Worm (Caenorhabditis elegans) whole organism, young adult: ENCODE data around the gene acl-12.

ENCODE experiments used
- B0035.1 ChIP-seq: sonication (generic microtip); optimal IDR thresholded peaks from 2 replicates; lab custom pipeline; 2016; ENCODE audit warnings: missing genetic modification characterization, mild to moderate bottlenecking, missing compliant biosample characterization, missing genotype, missing genetic modification reagents
- F37B4.10 ChIP-seq: fragments of 200-800 bp; sonication (Bioruptor generic); IDR thresholded peaks from 2 replicates; pipeline ENCODE4 v1.3.6; 2022; ENCODE audit warnings: missing genetic modification characterization, missing compliant biosample characterization
- F39B2.1 ChIP-seq: fragments of 200-800 bp; sonication (Bioruptor generic); IDR thresholded peaks from 2 replicates; pipeline ENCODE4 v1.3.6; 2022; ENCODE audit warnings: missing genetic modification reagents, missing genetic modification characterization, missing compliant biosample characterization
- F49E8.2 ChIP-seq: sonication (generic microtip); optimal IDR thresholded peaks from 3 replicates; lab custom pipeline; 2017; ENCODE audit warnings: missing genetic modification characterization, mild to moderate bottlenecking, missing compliant biosample characterization, antibody characterized with exemption, moderate library complexity; ENCODE audit not compliant: insufficient read depth
- Y56A3A.18 ChIP-seq: fragments of 200-800 bp; sonication (Bioruptor generic); IDR thresholded peaks from 2 replicates; pipeline ENCODE4 v1.3.6; 2022; ENCODE audit warnings: missing genetic modification reagents, missing genetic modification characterization, missing compliant biosample characterization
- Y79H2A.3 ChIP-seq: fragments of 200-800 bp; sonication (Bioruptor generic); conservative IDR thresholded peaks from 2 replicates; pipeline ENCODE4 v1.3.6; 2022; ENCODE audit warnings: missing genetic modification reagents, missing genetic modification characterization, missing compliant biosample characterization
- ZK185.1 ChIP-seq: sonication (generic microtip); optimal IDR thresholded peaks from 2 replicates; lab custom pipeline; 2016; ENCODE audit warnings: mild to moderate bottlenecking, missing genetic modification characterization, missing compliant biosample characterization; ENCODE audit not compliant: poor library complexity, severe bottlenecking
- akir-1 ChIP-seq: fragments of 200-800 bp; sonication (Bioruptor generic); optimal IDR thresholded peaks from 2 replicates; lab custom pipeline; 2018; ENCODE audit warnings: mild to moderate bottlenecking, missing genetic modification characterization, moderate library complexity, missing compliant biosample characterization
- bed-2 ChIP-seq: fragments of 200-800 bp; sonication (Bioruptor generic); IDR thresholded peaks from 2 replicates; pipeline ENCODE4 v1.3.6; 2022; ENCODE audit warnings: missing genetic modification reagents, missing genetic modification characterization, missing compliant biosample characterization
- ccch-3 ChIP-seq: fragments of 200-800 bp; sonication (Bioruptor generic); optimal IDR thresholded peaks from 2 replicates; lab custom pipeline; 2018; ENCODE audit warnings: mild to moderate bottlenecking, missing genetic modification characterization, missing compliant biosample characterization
- ceh-27 ChIP-seq: fragments of 200-800 bp; sonication (Bioruptor generic); optimal IDR thresholded peaks from 2 replicates; lab custom pipeline; 2018; ENCODE audit warnings: mild to moderate bottlenecking, missing genetic modification characterization, moderate library complexity, missing compliant biosample characterization
- dpff-1 ChIP-seq: sonication (generic microtip); optimal IDR thresholded peaks from 2 replicates; lab custom pipeline; 2017; ENCODE audit warnings: mild to moderate bottlenecking, missing genetic modification characterization, missing compliant biosample characterization
- lag-1 ChIP-seq: fragments of 200-800 bp; sonication (Bioruptor generic); IDR thresholded peaks from 2 replicates; pipeline ENCODE4 v1.3.6; 2022; ENCODE audit warnings: missing genetic modification reagents, missing genetic modification characterization, missing compliant biosample characterization
- lin-35 ChIP-seq, 3 experiments: fragments of 150-350 bp in 2 of 3; sonication (generic microtip) in 1 of 3; optimal IDR thresholded peaks; 2 replicates each; lab custom pipeline; 2014 to 2018; ENCODE audit warnings: missing biosample characterization in 3 of 3, missing genetic modification characterization in 3 of 3, missing genetic modification reagents in 3 of 3
- lsl-1 ChIP-seq: fragments of 200-800 bp; sonication (Bioruptor generic); optimal IDR thresholded peaks from 2 replicates; lab custom pipeline; 2018; ENCODE audit warnings: mild to moderate bottlenecking, missing genetic modification characterization, moderate library complexity, missing compliant biosample characterization
- madf-10 ChIP-seq: sonication (generic microtip); optimal IDR thresholded peaks from 2 replicates; lab custom pipeline; 2016; ENCODE audit warnings: mild to moderate bottlenecking, missing genetic modification characterization, missing compliant biosample characterization
- mel-28 ChIP-seq: sonication (generic microtip); optimal IDR thresholded peaks from 2 replicates; lab custom pipeline; 2016; ENCODE audit warnings: borderline replicate concordance, mild to moderate bottlenecking, missing genetic modification characterization, missing compliant biosample characterization
- mxl-1 ChIP-seq: sonication (generic microtip); optimal IDR thresholded peaks from 2 replicates; lab custom pipeline; 2016; ENCODE audit warnings: missing genetic modification characterization, missing compliant biosample characterization
- nfya-2 ChIP-seq: fragments of 200-800 bp; sonication (Bioruptor generic); IDR thresholded peaks from 2 replicates; pipeline ENCODE4 v1.3.6; 2022; ENCODE audit warnings: missing genetic modification reagents, missing genetic modification characterization, missing compliant biosample characterization
- nfyb-1 ChIP-seq: fragments of 200-800 bp; sonication (Bioruptor generic); IDR thresholded peaks from 2 replicates; pipeline ENCODE4 v1.3.6; 2022; ENCODE audit warnings: missing genetic modification reagents, missing genetic modification characterization, missing compliant biosample characterization
- nhr-179 ChIP-seq: sonication (generic microtip); optimal IDR thresholded peaks from 2 replicates; lab custom pipeline; 2016; ENCODE audit warnings: mild to moderate bottlenecking, missing genetic modification characterization, missing compliant biosample characterization
- nhr-80 ChIP-seq: sonication (generic microtip); optimal IDR thresholded peaks from 2 replicates; lab custom pipeline; 2016; ENCODE audit warnings: missing genetic modification characterization, missing compliant biosample characterization
- pha-4 ChIP-seq: fragments of 150-350 bp; sonication (generic microtip); optimal IDR thresholded peaks from 2 replicates; lab custom pipeline; 2014; ENCODE audit warnings: missing biosample characterization, missing genetic modification reagents, missing genetic modification characterization
- snpc-1.1 ChIP-seq: sonication (generic microtip); optimal IDR thresholded peaks from 2 replicates; lab custom pipeline; 2017; ENCODE audit warnings: missing genetic modification characterization, mild to moderate bottlenecking, missing compliant biosample characterization, antibody characterized with exemption, moderate library complexity, missing genotype, missing genetic modification reagents; ENCODE audit not compliant: insufficient read depth
- snpc-4 ChIP-seq, 5 experiments: fragments of 150-350 bp in 1 of 5; sonication (generic microtip) in 4 of 5; optimal IDR thresholded peaks; 2 replicates each; lab custom pipeline; 2014 to 2018; ENCODE audit warnings: missing genetic modification characterization in 5 of 5, missing biosample characterization in 3 of 5, antibody characterized with exemption in 2 of 5, mild to moderate bottlenecking in 2 of 5, missing compliant biosample characterization in 2 of 5, missing genotype in 2 of 5, moderate library complexity in 2 of 5, missing genetic modification reagents in 1 of 5
- sptf-2 ChIP-seq: fragments of 200-800 bp; sonication (Bioruptor generic); optimal IDR thresholded peaks from 2 replicates; lab custom pipeline; 2018; ENCODE audit warnings: mild to moderate bottlenecking, missing genetic modification characterization, missing compliant biosample characterization
- tlf-1 ChIP-seq: fragments of 200-800 bp; sonication (Bioruptor generic); optimal IDR thresholded peaks from 2 replicates; lab custom pipeline; 2018; ENCODE audit warnings: mild to moderate bottlenecking, missing genetic modification characterization, missing compliant biosample characterization
- zim-3 ChIP-seq: sonication (generic microtip); optimal IDR thresholded peaks from 2 replicates; lab custom pipeline; 2017; ENCODE audit warnings: mild to moderate bottlenecking, missing genetic modification characterization, moderate library complexity, missing compliant biosample characterization
- ztf-22 ChIP-seq: fragments of 200-800 bp; sonication (Bioruptor generic); optimal IDR thresholded peaks from 2 replicates; lab custom pipeline; 2018; ENCODE audit warnings: mild to moderate bottlenecking, missing genetic modification characterization, moderate library complexity, missing compliant biosample characterization
- ztf-28 ChIP-seq: fragments of 200-800 bp; sonication (Bioruptor generic); IDR thresholded peaks from 2 replicates; pipeline ENCODE4 v1.3.6; 2022; ENCODE audit warnings: missing genetic modification reagents, missing genetic modification characterization, missing compliant biosample characterization

The acl-12 gene

DNA sequence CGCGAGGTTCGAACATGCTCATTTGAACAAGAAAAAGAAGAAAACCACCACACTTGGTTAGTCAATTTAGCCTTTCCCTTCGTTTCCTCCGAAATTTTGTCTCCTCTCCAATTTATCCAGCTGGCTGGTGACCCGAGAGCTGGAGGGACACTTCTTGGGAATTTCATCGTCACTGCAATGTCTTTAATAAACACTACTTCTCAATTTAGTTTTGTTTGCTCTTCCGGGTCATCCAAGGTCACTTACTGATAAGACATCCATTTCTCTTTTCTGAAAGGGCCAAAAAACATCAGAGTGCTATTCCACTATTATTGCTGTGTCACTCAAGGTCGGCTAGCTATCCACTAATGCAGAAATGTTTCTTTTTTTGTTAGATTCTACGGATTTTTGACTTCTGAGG is 37.0 kb downstream of the acl-12 start, which contains the start of gene C10A4.3:
C10A4.3 (plus strand) TSS at position 301 of the 400 bp plus-strand sequence.
- TF ChIP-seq ztf-22 (GFP tag; lab: Kevin White, UChicago) (no peak), F39B2.1 (GFP tag; lab: Robert Waterston, UW) (no peak), nfyb-1 (GFP tag; lab: Robert Waterston, UW) (no peak), madf-10 (tag; lab: Kevin White, UChicago) (no peak), F49E8.2 (tag; lab: Kevin White, UChicago) (no peak), zim-3 (tag; lab: Kevin White, UChicago) (no peak)

DNA sequence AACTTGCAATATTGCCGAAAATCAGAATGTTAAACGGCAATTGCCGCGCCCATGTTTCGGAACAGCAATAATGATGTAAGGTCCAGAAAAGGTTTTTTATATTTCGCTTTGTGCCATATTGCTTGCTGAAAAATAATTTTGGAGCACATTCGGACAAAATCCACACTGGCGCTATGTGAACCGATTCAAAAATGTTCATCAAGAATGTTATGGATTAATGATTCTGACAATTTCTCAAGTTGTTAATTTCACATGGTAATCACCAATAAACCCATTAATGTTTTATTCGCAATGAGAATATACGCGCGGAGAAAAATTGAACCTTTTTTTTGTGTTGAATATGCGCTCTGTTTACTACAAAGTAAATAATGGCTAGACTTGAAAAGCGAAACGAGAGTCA is 37.8 kb downstream of the acl-12 start:
- TF ChIP-seq zim-3 (tag; lab: Kevin White, UChicago) (no peak), snpc-1.1 (tag; lab: Kevin White, UChicago) (no peak), bed-2 (GFP tag; lab: Robert Waterston, UW) (no peak), pha-4 (tag; lab: Kevin White, UChicago) (no peak), Y79H2A.3 (no peak), akir-1 (GFP tag; lab: Kevin White, UChicago) (no peak)

DNA sequence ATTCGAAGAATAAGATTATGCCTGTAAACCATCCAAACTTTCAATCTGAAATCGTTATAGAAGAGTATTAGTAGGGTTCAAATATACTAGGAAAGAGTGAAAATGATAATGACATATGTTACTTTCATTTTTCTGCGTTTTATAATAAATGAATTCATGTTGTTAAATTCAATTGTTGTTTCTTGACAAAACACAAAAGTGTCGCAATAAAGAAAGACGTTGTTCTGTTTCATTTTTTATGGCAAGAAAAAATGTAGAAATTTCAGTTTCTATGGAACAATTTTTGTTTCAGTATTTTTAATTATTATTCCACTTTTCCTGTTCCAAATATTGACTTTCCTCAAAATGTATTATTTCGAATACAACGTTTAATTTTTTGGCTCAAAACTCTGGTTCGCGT is 41.6 kb downstream of the acl-12 start, which contains the start of gene C10A4.4:
C10A4.4 (plus strand) TSS at position 301 of the 400 bp plus-strand sequence.
- TF ChIP-seq lin-35 (GFP tag; optimal IDR thresholded peaks at IDR 0.05; lab: Kevin White, UChicago) = no peak
- TF ChIP-seq sptf-2 (GFP tag; lab: Kevin White, UChicago) = no peak
- TF ChIP-seq snpc-4 (GFP tag; optimal IDR thresholded peaks at IDR 0.05; lab: Kevin White, UChicago) = no peak
- no peak for TF ChIP-seq snpc-4 (tag; optimal IDR thresholded peaks at IDR 0.05; lab: Kevin White, UChicago)
- TF ChIP-seq mxl-1 (tag; lab: Kevin White, UChicago) = no peak
- no peak for TF ChIP-seq nhr-80 (tag; lab: Kevin White, UChicago)

DNA sequence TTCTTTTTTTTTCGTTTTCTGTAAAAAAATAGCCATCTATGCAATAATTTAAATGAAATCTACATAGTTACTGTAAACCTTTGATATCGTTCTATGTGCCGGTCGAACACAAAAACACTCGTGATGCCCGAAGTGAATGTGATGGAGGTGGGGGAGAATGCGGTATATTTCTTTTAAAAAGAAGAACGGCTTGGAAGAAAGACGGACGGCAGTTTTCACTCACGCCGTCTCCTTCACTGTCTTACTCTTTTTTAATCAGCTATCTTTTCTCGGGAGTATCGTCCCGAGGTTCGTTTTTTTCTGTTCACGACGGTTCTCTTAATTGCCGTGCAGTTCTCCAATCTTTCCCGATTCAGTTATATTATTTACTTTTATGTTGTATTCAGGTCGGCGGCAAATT is 43.8 kb downstream of the acl-12 start, which contains the start of gene C10A4.10:
C10A4.10 (plus strand) TSS at position 301 of the 400 bp plus-strand sequence.
- TF ChIP-seq dpff-1 (tag; lab: Kevin White, UChicago) (no peak), ZK185.1 (tag; lab: Kevin White, UChicago) (no peak), F37B4.10 (GFP tag; lab: Robert Waterston, UW) (no peak), Y56A3A.18 (GFP tag; lab: Robert Waterston, UW) (no peak), lag-1 (GFP tag; lab: Robert Waterston, UW) (no peak), tlf-1 (GFP tag; lab: Kevin White, UChicago) (no peak), lsl-1 (GFP tag; lab: Kevin White, UChicago) (no peak), F49E8.2 (tag; lab: Kevin White, UChicago) (no peak), ceh-27 (GFP tag; lab: Kevin White, UChicago) (no peak), nfya-2 (GFP tag; lab: Robert Waterston, UW) (no peak), bed-2 (GFP tag; lab: Robert Waterston, UW) (no peak)

DNA sequence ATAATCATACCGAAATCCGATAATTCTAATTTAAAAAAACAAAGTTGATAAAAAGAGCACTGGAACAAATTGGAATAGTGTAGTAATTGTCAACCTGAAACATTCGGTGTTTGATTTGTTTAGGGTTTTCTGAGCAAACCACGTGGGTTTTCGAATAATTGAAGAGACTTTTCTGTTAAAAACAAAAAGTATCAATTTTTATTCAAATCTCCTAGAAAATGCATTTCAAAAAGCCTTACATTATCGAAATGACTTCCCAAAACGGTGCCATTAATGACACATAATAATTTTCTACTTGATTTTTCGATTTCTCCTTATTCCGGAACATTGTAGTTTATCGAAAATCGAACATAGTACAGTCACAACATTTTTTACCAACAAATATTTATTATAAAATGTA is 44.4 kb downstream of the acl-12 start, which contains the start of gene C10A4.13:
C10A4.13 (minus strand) TSS at position 101 of the 400 bp plus-strand sequence.
- no peak for TF ChIP-seq F49E8.2 (tag; lab: Kevin White, UChicago)
- no peak for TF ChIP-seq ztf-28 (GFP tag; lab: Robert Waterston, UW)
- TF ChIP-seq ccch-3 (GFP tag; lab: Kevin White, UChicago) = no peak
- TF ChIP-seq akir-1 (GFP tag; lab: Kevin White, UChicago) = no peak
- no peak for TF ChIP-seq bed-2 (GFP tag; lab: Robert Waterston, UW)
- no peak for TF ChIP-seq F37B4.10 (GFP tag; lab: Robert Waterston, UW)
- no peak for TF ChIP-seq B0035.1 (tag; lab: Kevin White, UChicago)
- TF ChIP-seq nhr-179 (tag; lab: Kevin White, UChicago) = no peak
- no peak for TF ChIP-seq mel-28 (tag; lab: Kevin White, UChicago)
